Worm (Caenorhabditis elegans): ENCODE results near the gene mrp-3.

Gene mrp-3

ce11 chrX:15923440-15923839 lies 15.7 kb downstream of the mrp-3 start, which contains the start of gene F31B9.3:
F31B9.3 (plus strand) TSS chrX:15923740.
- TF ChIP-seq ceh-39 (tag; optimal IDR thresholded peaks at IDR 0.05): no peak
- no peak for TF ChIP-seq sptf-1 (tag; optimal IDR thresholded peaks at IDR 0.05)
- no peak for TF ChIP-seq ztf-11 (tag; optimal IDR thresholded peaks at IDR 0.05)
- TF ChIP-seq ham-2 (GFP tag; optimal IDR thresholded peaks at IDR 0.05): no peak
- TF ChIP-seq ceh-43 (GFP tag; optimal IDR thresholded peaks at IDR 0.05): no peak
- no peak for TF ChIP-seq mab-5 (tag; optimal IDR thresholded peaks at IDR 0.05)
- no peak for TF ChIP-seq mep-1 (tag; optimal IDR thresholded peaks at IDR 0.05)
- TF ChIP-seq sem-2 (GFP tag; optimal IDR thresholded peaks at IDR 0.05): no peak
- no peak for TF ChIP-seq nhr-237 (tag; optimal IDR thresholded peaks at IDR 0.05)
- no peak for TF ChIP-seq cnd-1 (tag; optimal IDR thresholded peaks at IDR 0.05)
- no peak for TF ChIP-seq lin-13 (tag; optimal IDR thresholded peaks at IDR 0.05)
- TF ChIP-seq M03D4.4 (tag; optimal IDR thresholded peaks at IDR 0.05): no peak
- TF ChIP-seq flh-1 (GFP tag; optimal IDR thresholded peaks at IDR 0.05): no peak
- no peak for TF ChIP-seq blmp-1 (tag; optimal IDR thresholded peaks at IDR 0.05)
- TF ChIP-seq ces-1 (GFP tag; optimal IDR thresholded peaks at IDR 0.05): no peak
- TF ChIP-seq unc-39 (tag; optimal IDR thresholded peaks at IDR 0.05): no peak

- TF ChIP-seq nhr-237 (tag; optimal IDR thresholded peaks at IDR 0.05) (no peak), ces-1 (GFP tag; optimal IDR thresholded peaks at IDR 0.05) (no peak), zip-8 (tag; optimal IDR thresholded peaks at IDR 0.05) (no peak), elt-1 (tag; optimal IDR thresholded peaks at IDR 0.05; ENCODE audit: borderline replicate concordance, insufficient read depth) (no peak), lin-32 (GFP tag; optimal IDR thresholded peaks at IDR 0.05) (no peak), ztf-11 (tag; optimal IDR thresholded peaks at IDR 0.05) (no peak), lin-13 (tag; optimal IDR thresholded peaks at IDR 0.05) (no peak), sptf-1 (tag; optimal IDR thresholded peaks at IDR 0.05) (no peak), nhr-2 (tag; optimal IDR thresholded peaks at IDR 0.05) (no peak)
Observed at ce11 chrX:15919372-15919771, 19.8 kb downstream of the mrp-3 start, which contains the start of gene F31B9.7. F31B9.7 (plus strand) TSS chrX:15919672.

- TF ChIP-seq drap-1 (GFP tag; optimal IDR thresholded peaks at IDR 0.05): no peak
- no peak for TF ChIP-seq ceh-43 (GFP tag; optimal IDR thresholded peaks at IDR 0.05)
- no peak for TF ChIP-seq ceh-39 (tag; optimal IDR thresholded peaks at IDR 0.05)
- no peak for TF ChIP-seq ceh-83 (GFP tag; optimal IDR thresholded peaks at IDR 0.05)
- no peak for TF ChIP-seq lsy-2 (tag; optimal IDR thresholded peaks at IDR 0.05)
- TF ChIP-seq lin-32 (GFP tag; optimal IDR thresholded peaks at IDR 0.05): no peak
- TF ChIP-seq mls-2 (tag; optimal IDR thresholded peaks at IDR 0.05): no peak
- TF ChIP-seq M03D4.4 (tag; optimal IDR thresholded peaks at IDR 0.05): no peak
- TF ChIP-seq ztf-11 (tag; optimal IDR thresholded peaks at IDR 0.05): no peak
Observed at ce11 chrX:15917000-15917399, 22.1 kb downstream of the mrp-3 start, which contains the start of the genes F31B9.4 and F31B9.2. F31B9.4 (minus strand) TSS chrX:15917100. F31B9.2 (plus strand) TSS chrX:15917367.

ce11 chrX:15915774-15916173 lies 23.4 kb downstream of the mrp-3 start:
- no peak for TF ChIP-seq sptf-1 (tag; optimal IDR thresholded peaks at IDR 0.05)
- no peak for TF ChIP-seq lsy-2 (tag; optimal IDR thresholded peaks at IDR 0.05)
- TF ChIP-seq unc-39 (tag; optimal IDR thresholded peaks at IDR 0.05): no peak
- no peak for TF ChIP-seq nhr-2 (tag; optimal IDR thresholded peaks at IDR 0.05)
- TF ChIP-seq nhr-12 (tag; optimal IDR thresholded peaks at IDR 0.05): no peak
- TF ChIP-seq elt-1 (tag; optimal IDR thresholded peaks at IDR 0.05; ENCODE audit: borderline replicate concordance, insufficient read depth): no peak
- no peak for TF ChIP-seq bed-3 (GFP tag; optimal IDR thresholded peaks at IDR 0.05)
- no peak for TF ChIP-seq ham-2 (GFP tag; optimal IDR thresholded peaks at IDR 0.05)
- no peak for TF ChIP-seq ces-1 (GFP tag; optimal IDR thresholded peaks at IDR 0.05)
- no peak for TF ChIP-seq blmp-1 (tag; optimal IDR thresholded peaks at IDR 0.05)
- TF ChIP-seq drap-1 (GFP tag; optimal IDR thresholded peaks at IDR 0.05): no peak
- no peak for TF ChIP-seq zip-8 (tag; optimal IDR thresholded peaks at IDR 0.05)
- no peak for TF ChIP-seq elt-3 (tag; optimal IDR thresholded peaks at IDR 0.05)
- TF ChIP-seq nhr-76 (tag; optimal IDR thresholded peaks at IDR 0.05): no peak
- TF ChIP-seq ceh-43 (GFP tag; optimal IDR thresholded peaks at IDR 0.05): no peak
- no peak for TF ChIP-seq mab-5 (tag; optimal IDR thresholded peaks at IDR 0.05)
- TF ChIP-seq lin-13 (tag; optimal IDR thresholded peaks at IDR 0.05): no peak
- TF ChIP-seq cnd-1 (tag; optimal IDR thresholded peaks at IDR 0.05): no peak
- no peak for TF ChIP-seq lin-32 (GFP tag; optimal IDR thresholded peaks at IDR 0.05)

- TF ChIP-seq ceh-39 (tag; optimal IDR thresholded peaks at IDR 0.05) (no peak), ham-2 (GFP tag; optimal IDR thresholded peaks at IDR 0.05) (no peak), ztf-11 (tag; optimal IDR thresholded peaks at IDR 0.05) (no peak)
Observed at ce11 chrX:15912841-15913240, 26.3 kb downstream of the mrp-3 start.

- TF ChIP-seq flh-1 (GFP tag; optimal IDR thresholded peaks at IDR 0.05): no peak
- no peak for TF ChIP-seq nhr-2 (tag; optimal IDR thresholded peaks at IDR 0.05)
- no peak for TF ChIP-seq drap-1 (GFP tag; optimal IDR thresholded peaks at IDR 0.05)
- no peak for TF ChIP-seq blmp-1 (tag; optimal IDR thresholded peaks at IDR 0.05)
- no peak for TF ChIP-seq cnd-1 (tag; optimal IDR thresholded peaks at IDR 0.05)
- no peak for TF ChIP-seq ces-1 (GFP tag; optimal IDR thresholded peaks at IDR 0.05)
- no peak for TF ChIP-seq ham-2 (GFP tag; optimal IDR thresholded peaks at IDR 0.05)
- no peak for TF ChIP-seq lsy-2 (tag; optimal IDR thresholded peaks at IDR 0.05)
- TF ChIP-seq ceh-43 (GFP tag; optimal IDR thresholded peaks at IDR 0.05): no peak
- TF ChIP-seq pha-4 (tag; optimal IDR thresholded peaks at IDR 0.05): no peak
- TF ChIP-seq unc-62 (GFP tag; optimal IDR thresholded peaks at IDR 0.05): no peak
- TF ChIP-seq ceh-83 (GFP tag; optimal IDR thresholded peaks at IDR 0.05): no peak
- no peak for TF ChIP-seq mls-2 (tag; optimal IDR thresholded peaks at IDR 0.05)
- no peak for TF ChIP-seq elt-3 (tag; optimal IDR thresholded peaks at IDR 0.05)
- no peak for TF ChIP-seq nhr-28 (tag; optimal IDR thresholded peaks at IDR 0.05)
- no peak for TF ChIP-seq unc-120 (tag; optimal IDR thresholded peaks at IDR 0.05; ENCODE audit: poor library complexity, severe bottlenecking)
- TF ChIP-seq elt-1 (tag; optimal IDR thresholded peaks at IDR 0.05; ENCODE audit: borderline replicate concordance, insufficient read depth): no peak
- no peak for TF ChIP-seq bed-3 (GFP tag; optimal IDR thresholded peaks at IDR 0.05)
- no peak for TF ChIP-seq snpc-4 (tag; optimal IDR thresholded peaks at IDR 0.05)
Observed at ce11 chrX:15910328-15910727, 28.8 kb downstream of the mrp-3 start, which contains the start of gene npr-33. npr-33 (plus strand) TSS chrX:15910628.

Measured in whole organism, mixed stage, embryonic.